Worm (Caenorhabditis elegans): Measurements from ENCODE around the gene ints-2.
"Not testable (repeated sequence)": the region's sequence is repeated elsewhere in the genome, so short reads cannot be mapped to it uniquely, and the experiment has no call there.

ints-2 gene

DNA sequence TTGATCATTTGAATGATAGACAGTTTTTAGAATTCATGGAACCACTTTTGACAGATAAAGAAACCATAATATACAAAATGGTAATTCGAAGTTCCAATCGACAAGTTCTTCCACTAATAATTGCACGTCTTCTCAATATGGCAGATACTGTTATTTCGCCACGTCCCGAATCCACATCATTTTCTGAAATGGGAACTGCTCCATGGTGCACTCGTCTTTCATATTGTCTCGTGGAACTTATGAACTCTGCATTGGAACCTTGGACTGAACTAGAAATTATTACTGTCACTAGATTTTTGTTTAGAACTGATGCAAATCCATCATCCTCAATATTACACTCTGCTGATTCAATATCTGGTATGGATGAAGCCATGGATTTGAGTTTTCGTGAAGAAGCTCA, 1.6 kb downstream of the ints-2 start:
- no peak for TF ChIP-seq sea-1 (GFP tag; conservative IDR thresholded peaks at IDR 0.05)
- no peak for TF ChIP-seq hnd-1 (tag; optimal IDR thresholded peaks at IDR 0.05)
- TF ChIP-seq B0310.2 (tag; optimal IDR thresholded peaks at IDR 0.05), result no peak
- TF ChIP-seq ceh-13 (GFP tag; optimal IDR thresholded peaks at IDR 0.05), result no peak
- TF ChIP-seq hmbx-1 (tag; optimal IDR thresholded peaks at IDR 0.05), result no peak
- no peak for TF ChIP-seq F13C5.2 (tag; optimal IDR thresholded peaks at IDR 0.05)
- no peak for TF ChIP-seq scrt-1 (GFP tag; IDR thresholded peaks at IDR 0.05)
- no peak for TF ChIP-seq tbx-11 (GFP tag; IDR thresholded peaks at IDR 0.05)

- TF ChIP-seq ceh-13 (GFP tag; optimal IDR thresholded peaks at IDR 0.05) (no peak), hmbx-1 (tag; optimal IDR thresholded peaks at IDR 0.05) (no peak), ama-1 (optimal IDR thresholded peaks at IDR 0.05) (no peak), tbx-37 (GFP tag; conservative IDR thresholded peaks at IDR 0.05) (no peak), tbx-11 (GFP tag; IDR thresholded peaks at IDR 0.05) (no peak), sea-1 (GFP tag; conservative IDR thresholded peaks at IDR 0.05) (no peak), ceh-36 (tag; optimal IDR thresholded peaks at IDR 0.05) (no peak), F13C5.2 (tag; optimal IDR thresholded peaks at IDR 0.05) (no peak), pes-1 (GFP tag; IDR thresholded peaks at IDR 0.05) (no peak), hnd-1 (tag; optimal IDR thresholded peaks at IDR 0.05) (no peak), hmg-4 (GFP tag; optimal IDR thresholded peaks at IDR 0.05) (no peak), scrt-1 (GFP tag; IDR thresholded peaks at IDR 0.05) (no peak), ets-7 (tag; optimal IDR thresholded peaks at IDR 0.05) (no peak), aly-1 (tag; optimal IDR thresholded peaks at IDR 0.05) (no peak), B0310.2 (tag; optimal IDR thresholded peaks at IDR 0.05) (no peak), tra-4 (tag; optimal IDR thresholded peaks at IDR 0.05) (no peak)
These were observed 7.4 kb downstream of the ints-2 start for ce11 chrV:14192870-14193269.

DNA sequence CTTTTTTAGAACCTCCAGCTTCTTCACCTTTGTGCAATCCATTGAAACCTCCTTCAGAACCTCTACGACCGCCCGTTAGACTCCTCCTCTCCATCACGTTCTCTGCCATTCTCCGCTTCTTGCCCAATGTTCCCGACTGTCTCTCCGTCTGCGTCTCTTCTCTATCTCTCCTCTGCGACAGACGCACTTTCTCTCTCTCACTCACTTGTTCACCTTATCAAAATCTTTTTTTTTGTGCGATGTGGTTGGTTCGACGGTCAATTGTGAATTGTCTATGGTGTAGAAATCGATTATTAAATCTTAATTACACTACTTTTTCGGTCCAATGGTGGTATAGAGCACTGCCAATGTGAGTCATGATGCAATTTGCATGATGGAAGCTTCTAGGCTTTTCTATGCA, 8.0 kb downstream of the ints-2 start, which contains the start of gene atfs-1:
TSS of gene atfs-1 (plus strand) at position 213 of the 400 bp plus-strand sequence.
- TF ChIP-seq ceh-13 (GFP tag; optimal IDR thresholded peaks at IDR 0.05) (no peak), pes-1 (GFP tag; IDR thresholded peaks at IDR 0.05) (no peak), hmbx-1 (tag; optimal IDR thresholded peaks at IDR 0.05) (no peak), hnd-1 (tag; optimal IDR thresholded peaks at IDR 0.05) (no peak), sea-1 (GFP tag; conservative IDR thresholded peaks at IDR 0.05) (no peak), tbx-37 (GFP tag; conservative IDR thresholded peaks at IDR 0.05) (no peak), flt-1 (GFP tag; IDR thresholded peaks at IDR 0.05) (no peak), tra-4 (tag; optimal IDR thresholded peaks at IDR 0.05) (no peak), F13C5.2 (tag; optimal IDR thresholded peaks at IDR 0.05) (no peak), ama-1 (optimal IDR thresholded peaks at IDR 0.05) (no peak), ceh-36 (tag; optimal IDR thresholded peaks at IDR 0.05) (no peak), scrt-1 (GFP tag; IDR thresholded peaks at IDR 0.05) (no peak), aly-1 (tag; optimal IDR thresholded peaks at IDR 0.05) (no peak), hmg-4 (GFP tag; optimal IDR thresholded peaks at IDR 0.05) (no peak), B0310.2 (tag; optimal IDR thresholded peaks at IDR 0.05) (no peak), tbx-11 (GFP tag; IDR thresholded peaks at IDR 0.05) (no peak)

ce11 chrV:14194514-14194913, 9.0 kb downstream of the ints-2 start:
- no peak for TF ChIP-seq ceh-13 (GFP tag; optimal IDR thresholded peaks at IDR 0.05)

- no peak for TF ChIP-seq ceh-36 (tag; optimal IDR thresholded peaks at IDR 0.05)
- TF ChIP-seq tra-4 (tag; optimal IDR thresholded peaks at IDR 0.05), result no peak
- no peak for TF ChIP-seq hmbx-1 (tag; optimal IDR thresholded peaks at IDR 0.05)
- no peak for TF ChIP-seq sea-1 (GFP tag; conservative IDR thresholded peaks at IDR 0.05)
- TF ChIP-seq hnd-1 (tag; optimal IDR thresholded peaks at IDR 0.05), result no peak
- no peak for TF ChIP-seq tbx-37 (GFP tag; conservative IDR thresholded peaks at IDR 0.05)
These were observed 12.2 kb downstream of the ints-2 start for ce11 chrV:14197651-14198050.

- TF ChIP-seq tbx-37 (GFP tag; conservative IDR thresholded peaks at IDR 0.05), result no peak
- TF ChIP-seq tbx-11 (GFP tag; IDR thresholded peaks at IDR 0.05), result no peak
- no peak for TF ChIP-seq pes-1 (GFP tag; IDR thresholded peaks at IDR 0.05)
- TF ChIP-seq flt-1 (GFP tag; IDR thresholded peaks at IDR 0.05), result no peak
- no peak for TF ChIP-seq aly-1 (tag; optimal IDR thresholded peaks at IDR 0.05)
- TF ChIP-seq F13C5.2 (tag; optimal IDR thresholded peaks at IDR 0.05), result no peak
- TF ChIP-seq ets-7 (tag; optimal IDR thresholded peaks at IDR 0.05), result no peak
- TF ChIP-seq hmbx-1 (tag; optimal IDR thresholded peaks at IDR 0.05), result no peak
- no peak for TF ChIP-seq ama-1 (optimal IDR thresholded peaks at IDR 0.05)
- no peak for TF ChIP-seq scrt-1 (GFP tag; IDR thresholded peaks at IDR 0.05)
- no peak for TF ChIP-seq ceh-13 (GFP tag; optimal IDR thresholded peaks at IDR 0.05)
- no peak for TF ChIP-seq hmg-4 (GFP tag; optimal IDR thresholded peaks at IDR 0.05)
- TF ChIP-seq sea-1 (GFP tag; conservative IDR thresholded peaks at IDR 0.05), result no peak
- no peak for TF ChIP-seq hnd-1 (tag; optimal IDR thresholded peaks at IDR 0.05)
- no peak for TF ChIP-seq ceh-36 (tag; optimal IDR thresholded peaks at IDR 0.05)
- no peak for TF ChIP-seq B0310.2 (tag; optimal IDR thresholded peaks at IDR 0.05)
- TF ChIP-seq tra-4 (tag; optimal IDR thresholded peaks at IDR 0.05), result no peak
These were observed 14.6 kb downstream of the ints-2 start for ce11 chrV:14200086-14200485.

DNA sequence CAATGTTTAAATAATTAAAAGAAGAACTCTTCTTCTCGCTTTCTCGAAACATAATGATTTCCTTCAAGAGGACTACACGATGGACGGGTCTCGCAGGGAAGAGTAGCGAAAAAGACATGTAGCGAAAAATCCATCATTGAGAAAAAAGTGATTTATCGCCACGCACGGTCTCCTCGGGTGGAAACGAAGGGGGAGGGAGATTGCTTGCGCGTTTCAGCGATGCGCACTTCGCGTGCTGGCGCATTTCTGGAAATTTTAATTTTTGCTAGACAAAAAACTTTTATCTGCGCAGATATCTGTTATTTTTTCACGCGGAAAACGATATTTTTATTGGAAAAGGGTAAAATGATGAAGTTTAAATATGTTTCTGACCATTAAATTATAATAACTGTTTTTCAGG, 18.3 kb downstream of the ints-2 start:
- 0 out of 2 replicates have a peak, but pooled peaks have one; percentile 42 for TF ChIP-seq tbx-11 (GFP tag; IDR thresholded peaks at IDR 0.05)

DNA sequence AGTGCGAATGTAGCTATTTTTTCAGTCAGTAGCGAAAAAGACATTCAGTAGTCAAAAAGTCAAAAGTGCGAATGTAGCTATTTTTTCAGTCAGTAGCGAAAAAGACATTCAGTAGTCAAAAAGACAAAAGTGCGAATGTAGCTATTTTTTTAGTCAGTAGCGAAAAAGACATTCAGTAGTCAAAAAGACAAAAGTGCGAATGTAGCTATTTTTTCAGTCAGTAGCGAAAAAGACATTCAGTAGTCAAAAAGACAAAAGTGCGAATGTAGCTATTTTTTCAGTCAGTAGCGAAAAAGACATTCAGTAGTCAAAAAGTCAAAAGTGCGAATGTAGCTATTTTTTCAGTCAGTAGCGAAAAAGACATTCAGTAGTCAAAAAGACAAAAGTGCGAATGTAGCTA, 19.7 kb downstream of the ints-2 start, which contains the start of gene T16A9.3:
TSS of gene T16A9.3 (plus strand) at position 301 of the 400 bp plus-strand sequence.
- not testable (repeated sequence) for TF ChIP-seq ama-1 (optimal IDR thresholded peaks at IDR 0.05); sea-1 (GFP tag; conservative IDR thresholded peaks at IDR 0.05); pes-1 (GFP tag; IDR thresholded peaks at IDR 0.05)

DNA sequence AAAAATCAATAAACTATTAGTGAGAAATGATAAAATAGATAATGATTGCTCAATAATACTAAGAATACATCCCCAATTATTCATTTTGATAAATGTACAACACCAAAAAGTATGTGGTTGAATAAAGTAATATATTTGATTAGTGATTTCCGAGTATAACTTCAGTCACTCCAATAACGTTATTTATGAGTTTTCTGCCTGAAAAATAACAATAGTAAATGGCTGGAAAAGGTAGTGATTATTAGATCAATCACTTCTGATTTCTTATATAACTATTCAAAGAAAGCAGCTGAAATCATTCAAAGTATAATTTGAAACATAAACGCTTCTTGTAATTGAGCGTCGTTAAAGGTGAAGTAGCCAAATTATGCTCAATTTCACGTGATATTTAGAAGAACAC, 25.3 kb downstream of the ints-2 start, which contains the start of gene str-230:
TSS of gene str-230 (minus strand) at position 101 of the 400 bp plus-strand sequence.
- TF ChIP-seq flt-1 (GFP tag; IDR thresholded peaks at IDR 0.05), result no peak
- no peak for TF ChIP-seq tbx-11 (GFP tag; IDR thresholded peaks at IDR 0.05)
- TF ChIP-seq hnd-1 (tag; optimal IDR thresholded peaks at IDR 0.05), result no peak
- no peak for TF ChIP-seq B0310.2 (tag; optimal IDR thresholded peaks at IDR 0.05)
- no peak for TF ChIP-seq scrt-1 (GFP tag; IDR thresholded peaks at IDR 0.05)
- no peak for TF ChIP-seq aly-1 (tag; optimal IDR thresholded peaks at IDR 0.05)
- no peak for TF ChIP-seq sea-1 (GFP tag; conservative IDR thresholded peaks at IDR 0.05)
- no peak for TF ChIP-seq hmg-4 (GFP tag; optimal IDR thresholded peaks at IDR 0.05)

Measured in whole organism, early embryonic.